Fruit fly (Drosophila melanogaster): ENCODE results near the gene CG32192.
A peak's percentile ranks its signal among the peaks of the same experiment; 100 is the strongest.

The CG32192 gene

DNA sequence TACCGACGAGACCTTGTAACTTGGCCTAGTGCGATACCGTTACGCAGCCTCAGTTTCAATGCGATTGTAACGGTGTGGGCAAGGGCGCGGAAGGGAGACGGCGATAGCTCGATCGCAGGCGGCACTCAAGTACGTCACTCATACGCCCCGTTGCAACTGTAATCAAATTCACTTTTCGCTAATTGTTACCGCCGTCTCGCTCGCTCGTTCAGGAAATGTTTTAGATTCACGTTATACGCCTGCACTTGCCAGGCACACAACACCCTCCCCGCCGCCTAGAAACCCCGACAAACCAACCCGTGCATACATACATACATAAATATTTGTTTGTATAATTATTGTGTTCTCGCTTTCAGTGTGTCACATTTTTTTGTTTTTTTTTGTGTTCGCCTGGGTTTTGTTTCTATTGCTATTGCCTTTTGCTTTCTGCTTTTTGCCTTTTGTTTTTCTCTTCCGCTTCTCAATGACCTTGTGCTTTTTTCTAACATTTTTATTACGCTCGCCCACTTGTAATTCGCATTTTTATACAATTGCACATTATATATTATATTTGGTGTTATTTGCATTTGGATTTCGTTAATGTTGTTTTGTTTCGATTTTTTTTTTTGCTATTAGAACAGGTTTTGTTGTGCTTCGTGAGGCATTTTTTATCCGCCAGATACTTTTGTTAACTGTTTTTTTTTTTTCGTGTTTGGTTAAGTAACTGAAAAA, 4.4 kb downstream of the CG32192 start:
- TF ChIP-seq cnc (optimal IDR thresholded peaks at IDR 0.05) (no peak), toe (GFP tag; optimal IDR thresholded peaks at IDR 0.05) (no peak), CG7045 (GFP tag; optimal IDR thresholded peaks at IDR 0.05) (peak; percentile 12), Clk (GFP tag; optimal IDR thresholded peaks at IDR 0.05) (no peak), CG5204 (GFP tag; optimal IDR thresholded peaks at IDR 0.05) (peak; percentile 0), CG14711 (tag; optimal IDR thresholded peaks at IDR 0.05) (no peak), CG7101 (tag; optimal IDR thresholded peaks at IDR 0.05) (no peak), Hr96 (GFP tag; optimal IDR thresholded peaks at IDR 0.05) (no peak), Mnt (GFP tag; optimal IDR thresholded peaks at IDR 0.05) (peak; percentile 34), bab1 (GFP tag; optimal IDR thresholded peaks at IDR 0.05) (no peak), Crg-1 (GFP tag; optimal IDR thresholded peaks at IDR 0.05) (no peak), pad (GFP tag; optimal IDR thresholded peaks at IDR 0.05) (no peak), cic (GFP tag; optimal IDR thresholded peaks at IDR 0.05) (peak; percentile 82), CG33017 (tag; optimal IDR thresholded peaks at IDR 0.05) (peak; percentile 38), tj (GFP tag; optimal IDR thresholded peaks at IDR 0.05) (peak; percentile 8), ovo (GFP tag; optimal IDR thresholded peaks at IDR 0.05) (peak; percentile 98), kay (GFP tag; ENCODE audit: borderline replicate concordance) (peak; percentile 98), CG1620 (GFP tag; optimal IDR thresholded peaks at IDR 0.05) (no peak), CG11617 (GFP tag; optimal IDR thresholded peaks at IDR 0.05) (peak; percentile 16), CG12768 (GFP tag; optimal IDR thresholded peaks at IDR 0.05) (peak; percentile 59)

DNA sequence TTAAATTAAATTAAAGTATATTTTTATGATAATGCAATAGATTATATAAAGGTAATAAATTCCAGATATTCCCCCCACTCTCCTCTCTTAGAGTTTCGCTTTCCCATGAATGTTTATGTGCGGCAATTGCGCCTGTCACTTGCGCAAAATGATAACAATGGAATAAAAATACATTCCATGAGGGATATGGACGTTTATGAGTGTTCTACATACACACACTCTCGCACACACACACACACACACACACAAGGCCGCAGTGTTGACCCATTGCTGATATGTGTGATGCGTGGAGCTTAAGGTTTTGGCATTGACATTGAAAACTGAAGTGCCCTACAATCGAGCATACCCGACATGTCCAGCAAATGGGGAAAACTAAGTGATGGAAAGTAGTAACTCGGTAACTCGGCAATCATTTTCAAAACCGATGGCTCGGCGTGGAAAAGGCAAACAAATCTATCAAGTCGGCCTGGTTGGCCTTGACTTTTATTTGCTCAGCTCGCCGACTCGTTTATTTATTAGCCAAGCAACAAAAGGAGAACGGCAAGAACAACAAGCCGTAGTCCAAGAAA, 6.6 kb downstream of the CG32192 start:
- TF ChIP-seq CG33017 (tag; optimal IDR thresholded peaks at IDR 0.05) (no peak), CG12768 (GFP tag; optimal IDR thresholded peaks at IDR 0.05) (peak; percentile 11), Clk (GFP tag; optimal IDR thresholded peaks at IDR 0.05) (no peak), tj (GFP tag; optimal IDR thresholded peaks at IDR 0.05) (no peak), CG1620 (GFP tag; optimal IDR thresholded peaks at IDR 0.05) (no peak), CG7045 (GFP tag; optimal IDR thresholded peaks at IDR 0.05) (no peak)

DNA sequence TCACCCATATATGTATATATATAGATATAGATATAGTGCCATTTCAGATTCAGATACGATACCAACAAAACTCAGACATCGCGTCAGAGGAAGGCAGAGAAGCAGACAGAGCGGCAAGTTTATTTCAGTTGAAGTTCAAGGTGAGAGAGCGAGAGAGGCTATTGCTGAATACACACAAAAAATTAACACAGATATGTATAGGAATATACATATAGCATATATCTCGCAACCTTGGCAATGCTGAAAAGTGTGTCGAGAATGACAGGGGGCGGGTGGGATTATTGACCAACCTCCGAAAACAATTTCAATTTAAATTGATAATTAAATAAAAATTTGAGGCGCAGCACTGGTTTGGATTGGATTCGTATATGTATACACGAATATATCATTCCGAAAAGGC, 16.9 kb downstream of the CG32192 start:
- TF ChIP-seq pad (GFP tag; optimal IDR thresholded peaks at IDR 0.05), result no peak
- no peak for TF ChIP-seq toe (GFP tag; optimal IDR thresholded peaks at IDR 0.05)
- no peak for TF ChIP-seq Crg-1 (GFP tag; optimal IDR thresholded peaks at IDR 0.05)
- no peak for TF ChIP-seq ovo (GFP tag; optimal IDR thresholded peaks at IDR 0.05)
- no peak for TF ChIP-seq CG7045 (GFP tag; optimal IDR thresholded peaks at IDR 0.05)
- TF ChIP-seq Hr96 (GFP tag; optimal IDR thresholded peaks at IDR 0.05), result no peak
- no peak for TF ChIP-seq CG5204 (GFP tag; optimal IDR thresholded peaks at IDR 0.05)
- TF ChIP-seq kay (GFP tag; ENCODE audit: borderline replicate concordance), result peak; percentile 47
- TF ChIP-seq CG33017 (tag; optimal IDR thresholded peaks at IDR 0.05), result no peak
- no peak for TF ChIP-seq CG7101 (tag; optimal IDR thresholded peaks at IDR 0.05)
- peak; percentile 29 for TF ChIP-seq tj (GFP tag; optimal IDR thresholded peaks at IDR 0.05)
- no peak for TF ChIP-seq cnc (optimal IDR thresholded peaks at IDR 0.05)
- no peak for TF ChIP-seq CG11617 (GFP tag; optimal IDR thresholded peaks at IDR 0.05)

DNA sequence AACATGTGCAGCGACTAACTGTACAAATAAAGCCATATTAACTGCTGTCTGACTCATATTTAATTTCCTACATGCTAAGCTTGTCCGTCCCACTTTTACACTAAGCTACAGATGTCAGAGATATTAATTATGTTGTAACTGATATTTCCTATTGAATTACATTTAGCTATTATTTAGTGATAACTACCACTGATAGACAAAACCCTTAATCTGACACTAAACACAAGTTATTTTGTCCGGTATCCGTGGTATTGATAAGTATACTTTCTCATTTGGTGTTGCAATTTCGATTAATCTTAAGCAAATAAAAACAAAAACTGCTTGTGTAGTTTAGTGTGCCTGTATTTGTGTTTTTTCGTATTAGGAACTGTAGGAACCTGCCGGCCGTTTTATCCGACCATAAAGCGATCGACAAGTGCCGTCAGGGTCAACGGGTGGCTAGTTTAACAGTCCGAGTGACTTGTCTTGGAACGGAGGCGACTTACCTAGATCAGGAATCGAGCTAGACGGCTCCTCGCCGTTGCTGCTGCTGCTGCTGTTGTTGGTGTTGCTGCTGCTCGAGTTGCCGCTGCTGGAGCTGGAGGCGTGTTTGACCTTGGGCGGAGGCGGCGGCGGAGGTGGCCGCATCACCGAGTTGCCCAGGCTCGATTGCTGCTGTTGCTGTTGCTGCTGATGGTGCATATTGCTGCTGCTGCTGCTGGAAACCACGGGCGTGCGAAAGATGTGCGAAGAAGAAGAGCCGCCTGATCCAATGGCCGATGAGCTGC, 17.8 kb downstream of the CG32192 start:
- TF ChIP-seq CG1620 (GFP tag; optimal IDR thresholded peaks at IDR 0.05) (no peak), Crg-1 (GFP tag; optimal IDR thresholded peaks at IDR 0.05) (no peak), toe (GFP tag; optimal IDR thresholded peaks at IDR 0.05) (no peak), cic (GFP tag; optimal IDR thresholded peaks at IDR 0.05) (no peak), kay (GFP tag; ENCODE audit: borderline replicate concordance) (no peak), Mnt (GFP tag; optimal IDR thresholded peaks at IDR 0.05) (no peak), Hr96 (GFP tag; optimal IDR thresholded peaks at IDR 0.05) (no peak), tj (GFP tag; optimal IDR thresholded peaks at IDR 0.05) (no peak), CG33017 (tag; optimal IDR thresholded peaks at IDR 0.05) (no peak), CG5204 (GFP tag; optimal IDR thresholded peaks at IDR 0.05) (no peak), CG14711 (tag; optimal IDR thresholded peaks at IDR 0.05) (no peak), CG7045 (GFP tag; optimal IDR thresholded peaks at IDR 0.05) (no peak), CG7101 (tag; optimal IDR thresholded peaks at IDR 0.05) (no peak), Clk (GFP tag; optimal IDR thresholded peaks at IDR 0.05) (no peak), bab1 (GFP tag; optimal IDR thresholded peaks at IDR 0.05) (no peak)

DNA sequence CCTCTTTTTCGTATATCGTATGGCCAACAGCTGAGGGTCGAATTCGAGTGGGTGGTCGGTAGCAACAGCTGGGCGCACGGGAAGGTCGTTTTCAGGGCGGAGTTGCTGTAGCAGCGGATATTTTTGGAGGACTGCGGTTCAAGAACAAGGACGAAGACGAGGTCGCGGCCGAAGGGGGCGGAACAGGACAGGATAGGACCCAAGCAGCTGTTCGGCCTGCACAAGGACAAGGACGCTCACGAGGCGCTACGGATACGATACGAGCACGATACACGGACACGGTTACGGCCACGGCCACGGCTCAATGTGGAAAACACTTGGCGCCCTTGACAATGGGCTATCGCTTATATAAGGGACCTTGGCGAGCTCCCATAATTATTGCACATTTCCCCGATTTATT, 21.1 kb downstream of the CG32192 start:
- TF ChIP-seq CG33017 (tag; optimal IDR thresholded peaks at IDR 0.05), result no peak
- TF ChIP-seq CG11617 (GFP tag; optimal IDR thresholded peaks at IDR 0.05), result no peak

DNA sequence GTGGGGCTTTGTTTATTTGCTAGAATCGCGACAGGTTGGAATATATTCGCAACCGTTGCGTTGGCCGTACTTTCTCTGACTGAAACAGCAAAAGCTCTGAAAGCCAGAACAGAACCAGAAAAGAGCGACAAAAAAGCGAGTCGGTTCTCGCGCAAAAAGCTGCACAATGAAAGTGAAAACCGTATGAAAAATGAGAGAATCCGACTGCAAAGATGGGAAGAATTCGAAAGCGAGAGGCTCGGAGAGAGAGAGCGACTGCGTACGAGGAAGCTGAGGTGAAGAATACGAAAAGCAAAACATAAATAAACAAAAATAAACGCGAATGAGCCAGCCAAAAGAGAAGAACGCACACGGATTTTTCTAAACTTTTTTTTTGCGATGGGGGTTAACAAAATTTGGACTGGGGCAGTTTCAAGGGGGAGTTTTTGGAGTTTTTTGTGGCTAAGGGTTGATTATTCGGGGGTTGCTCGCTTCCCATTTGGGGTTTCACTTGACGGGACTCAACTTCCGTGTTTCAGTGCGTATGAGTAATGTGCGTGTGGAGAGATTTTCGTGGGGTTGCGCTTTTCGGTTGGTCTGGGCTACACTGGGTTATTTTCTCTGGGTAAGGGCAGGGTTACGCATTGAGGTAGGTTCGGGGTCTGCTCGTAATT, 21.7 kb downstream of the CG32192 start:
- TF ChIP-seq Crg-1 (GFP tag; optimal IDR thresholded peaks at IDR 0.05) (no peak), cic (GFP tag; optimal IDR thresholded peaks at IDR 0.05) (peak; percentile 38), CG14711 (tag; optimal IDR thresholded peaks at IDR 0.05) (peak; percentile 7), bab1 (GFP tag; optimal IDR thresholded peaks at IDR 0.05) (no peak), CG33017 (tag; optimal IDR thresholded peaks at IDR 0.05) (peak; percentile 60), Clk (GFP tag; optimal IDR thresholded peaks at IDR 0.05) (no peak), toe (GFP tag; optimal IDR thresholded peaks at IDR 0.05) (no peak), CG7101 (tag; optimal IDR thresholded peaks at IDR 0.05) (no peak), CG1620 (GFP tag; optimal IDR thresholded peaks at IDR 0.05) (no peak), Mnt (GFP tag; optimal IDR thresholded peaks at IDR 0.05) (no peak), CG7045 (GFP tag; optimal IDR thresholded peaks at IDR 0.05) (peak; percentile 22), kay (GFP tag; ENCODE audit: borderline replicate concordance) (peak; percentile 18), CG5204 (GFP tag; optimal IDR thresholded peaks at IDR 0.05) (no peak)
